Worm (Caenorhabditis elegans): ENCODE data around the gene F28C6.8.

The F28C6.8 gene

ce11 chrII:8646437-8646836, 39.8 kb downstream of the F28C6.8 start:
- TF ChIP-seq ztf-29 (GFP tag; IDR thresholded peaks at IDR 0.05) (no peak), ztf-23 (GFP tag; IDR thresholded peaks at IDR 0.05) (no peak), klf-2 (GFP tag; conservative IDR thresholded peaks at IDR 0.05) (no peak), med-1 (GFP tag; optimal IDR thresholded peaks at IDR 0.05; ENCODE audit: insufficient read depth) (no peak), tab-1 (GFP tag; IDR thresholded peaks at IDR 0.05) (no peak), T22C8.4 (GFP tag; IDR thresholded peaks at IDR 0.05) (no peak), ref-1 (GFP tag; conservative IDR thresholded peaks at IDR 0.05) (no peak), cog-1 (tag; optimal IDR thresholded peaks at IDR 0.05) (no peak), flt-1 (GFP tag; IDR thresholded peaks at IDR 0.05) (no peak)

ce11 chrII:8648843-8649242, 42.2 kb downstream of the F28C6.8 start:
- TF ChIP-seq tab-1 (GFP tag; IDR thresholded peaks at IDR 0.05) = no peak
- TF ChIP-seq ztf-29 (GFP tag; IDR thresholded peaks at IDR 0.05) = no peak
- no peak for TF ChIP-seq ztf-23 (GFP tag; IDR thresholded peaks at IDR 0.05)
- no peak for TF ChIP-seq cog-1 (tag; optimal IDR thresholded peaks at IDR 0.05)
- no peak for TF ChIP-seq flt-1 (GFP tag; IDR thresholded peaks at IDR 0.05)
- no peak for TF ChIP-seq T22C8.4 (GFP tag; IDR thresholded peaks at IDR 0.05)
- no peak for TF ChIP-seq med-1 (GFP tag; optimal IDR thresholded peaks at IDR 0.05; ENCODE audit: insufficient read depth)
- TF ChIP-seq klf-2 (GFP tag; conservative IDR thresholded peaks at IDR 0.05) = no peak

ce11 chrII:8650644-8651159, 44.1 kb downstream of the F28C6.8 start, which contains the start of gene pyr-1:
TSS of gene pyr-1 (plus strand) at chrII:8651109.
- TF ChIP-seq ztf-23 (GFP tag; IDR thresholded peaks at IDR 0.05) (no peak), tab-1 (GFP tag; IDR thresholded peaks at IDR 0.05) (no peak), T22C8.4 (GFP tag; IDR thresholded peaks at IDR 0.05) (no peak), flt-1 (GFP tag; IDR thresholded peaks at IDR 0.05) (no peak), ztf-29 (GFP tag; IDR thresholded peaks at IDR 0.05) (no peak), klf-2 (GFP tag; conservative IDR thresholded peaks at IDR 0.05) (no peak), cog-1 (tag; optimal IDR thresholded peaks at IDR 0.05) (no peak), med-1 (GFP tag; optimal IDR thresholded peaks at IDR 0.05; ENCODE audit: insufficient read depth) (no peak), ref-1 (GFP tag; conservative IDR thresholded peaks at IDR 0.05) (no peak)
